Fruit fly (Drosophila melanogaster): ENCODE measurements around the gene CG15387.

Gene CG15387

dm6 chr2L:2180665-2181064 lies 45.4 kb downstream of the CG15387 start:
- TF ChIP-seq CG12768 (GFP tag; optimal IDR thresholded peaks at IDR 0.05) (no peak), Hr96 (GFP tag; optimal IDR thresholded peaks at IDR 0.05) (no peak), cnc (optimal IDR thresholded peaks at IDR 0.05) (no peak), Clk (GFP tag; optimal IDR thresholded peaks at IDR 0.05) (no peak), CG11617 (GFP tag; optimal IDR thresholded peaks at IDR 0.05) (no peak), CG7101 (tag; optimal IDR thresholded peaks at IDR 0.05) (no peak), kay (GFP tag; ENCODE audit: borderline replicate concordance) (no peak), toe (GFP tag; optimal IDR thresholded peaks at IDR 0.05) (no peak), ovo (GFP tag; optimal IDR thresholded peaks at IDR 0.05) (no peak), pad (GFP tag; optimal IDR thresholded peaks at IDR 0.05) (no peak), tj (GFP tag; optimal IDR thresholded peaks at IDR 0.05) (no peak), CG14711 (tag; optimal IDR thresholded peaks at IDR 0.05) (no peak), Mnt (GFP tag; optimal IDR thresholded peaks at IDR 0.05) (no peak), CG7045 (GFP tag; optimal IDR thresholded peaks at IDR 0.05) (no peak), Crg-1 (GFP tag; optimal IDR thresholded peaks at IDR 0.05) (no peak)

dm6 chr2L:2180120-2180539 lies 46.0 kb downstream of the CG15387 start:
- TF ChIP-seq cnc (optimal IDR thresholded peaks at IDR 0.05) (no peak), toe (GFP tag; optimal IDR thresholded peaks at IDR 0.05) (peak; percentile 14), tj (GFP tag; optimal IDR thresholded peaks at IDR 0.05) (peak; percentile 2), CG7045 (GFP tag; optimal IDR thresholded peaks at IDR 0.05) (peak; percentile 25), cic (GFP tag; optimal IDR thresholded peaks at IDR 0.05) (no peak), Crg-1 (GFP tag; optimal IDR thresholded peaks at IDR 0.05) (no peak), Clk (GFP tag; optimal IDR thresholded peaks at IDR 0.05) (no peak), CG33017 (tag; optimal IDR thresholded peaks at IDR 0.05) (peak; percentile 14), CG12768 (GFP tag; optimal IDR thresholded peaks at IDR 0.05) (no peak), CG11617 (GFP tag; optimal IDR thresholded peaks at IDR 0.05) (no peak), Hr96 (GFP tag; optimal IDR thresholded peaks at IDR 0.05) (peak; percentile 10), kay (GFP tag; ENCODE audit: borderline replicate concordance) (no peak), ovo (GFP tag; optimal IDR thresholded peaks at IDR 0.05) (no peak), CG1620 (GFP tag; optimal IDR thresholded peaks at IDR 0.05) (no peak), CG5204 (GFP tag; optimal IDR thresholded peaks at IDR 0.05) (no peak), bab1 (GFP tag; optimal IDR thresholded peaks at IDR 0.05) (no peak), Mnt (GFP tag; optimal IDR thresholded peaks at IDR 0.05) (no peak), pad (GFP tag; optimal IDR thresholded peaks at IDR 0.05) (no peak), CG14711 (tag; optimal IDR thresholded peaks at IDR 0.05) (peak; percentile 33), CG7101 (tag; optimal IDR thresholded peaks at IDR 0.05) (peak; percentile 41)

dm6 chr2L:2179366-2179765 lies 46.7 kb downstream of the CG15387 start:
- TF ChIP-seq ovo (GFP tag; optimal IDR thresholded peaks at IDR 0.05) (no peak), CG5204 (GFP tag; optimal IDR thresholded peaks at IDR 0.05) (no peak), cic (GFP tag; optimal IDR thresholded peaks at IDR 0.05) (peak; percentile 2), cnc (optimal IDR thresholded peaks at IDR 0.05) (no peak)

dm6 chr2L:2178810-2179143 lies 47.3 kb downstream of the CG15387 start:
- no peak for TF ChIP-seq toe (GFP tag; optimal IDR thresholded peaks at IDR 0.05)
- TF ChIP-seq CG7045 (GFP tag; optimal IDR thresholded peaks at IDR 0.05), result no peak
- TF ChIP-seq Hr96 (GFP tag; optimal IDR thresholded peaks at IDR 0.05), result no peak
- no peak for TF ChIP-seq Clk (GFP tag; optimal IDR thresholded peaks at IDR 0.05)
- TF ChIP-seq CG14711 (tag; optimal IDR thresholded peaks at IDR 0.05), result no peak

- TF ChIP-seq CG33017 (tag; optimal IDR thresholded peaks at IDR 0.05), result no peak
- peak; percentile 73 for TF ChIP-seq Mnt (GFP tag; optimal IDR thresholded peaks at IDR 0.05)
- TF ChIP-seq Crg-1 (GFP tag; optimal IDR thresholded peaks at IDR 0.05), result peak; percentile 63
- peak; percentile 27 for TF ChIP-seq CG7045 (GFP tag; optimal IDR thresholded peaks at IDR 0.05)
- TF ChIP-seq toe (GFP tag; optimal IDR thresholded peaks at IDR 0.05), result peak; percentile 13
- peak; percentile 38 for TF ChIP-seq kay (GFP tag; ENCODE audit: borderline replicate concordance)
- TF ChIP-seq CG7101 (tag; optimal IDR thresholded peaks at IDR 0.05), result peak; percentile 62
- TF ChIP-seq cic (GFP tag; optimal IDR thresholded peaks at IDR 0.05), result peak; percentile 77
- no peak for TF ChIP-seq cnc (optimal IDR thresholded peaks at IDR 0.05)
- TF ChIP-seq ovo (GFP tag; optimal IDR thresholded peaks at IDR 0.05), result peak; percentile 35
- TF ChIP-seq CG12768 (GFP tag; optimal IDR thresholded peaks at IDR 0.05), result peak; percentile 60
- TF ChIP-seq CG5204 (GFP tag; optimal IDR thresholded peaks at IDR 0.05), result peak; percentile 35
- TF ChIP-seq Hr96 (GFP tag; optimal IDR thresholded peaks at IDR 0.05), result peak; percentile 54
- peak; percentile 48 for TF ChIP-seq bab1 (GFP tag; optimal IDR thresholded peaks at IDR 0.05)
- no peak for TF ChIP-seq CG1620 (GFP tag; optimal IDR thresholded peaks at IDR 0.05)
- peak; percentile 84 for TF ChIP-seq tj (GFP tag; optimal IDR thresholded peaks at IDR 0.05)
- peak; percentile 53 for TF ChIP-seq pad (GFP tag; optimal IDR thresholded peaks at IDR 0.05)
- TF ChIP-seq Clk (GFP tag; optimal IDR thresholded peaks at IDR 0.05), result peak; percentile 31
- peak; percentile 80 for TF ChIP-seq CG11617 (GFP tag; optimal IDR thresholded peaks at IDR 0.05)
- TF ChIP-seq CG14711 (tag; optimal IDR thresholded peaks at IDR 0.05), result peak; percentile 15
Observed at dm6 chr2L:2177969-2178809, 47.9 kb downstream of the CG15387 start, which contains the start of gene aop. Gene aop, minus strand, starts transcription at chr2L:2178754.

dm6 chr2L:2177312-2177968 lies 48.7 kb downstream of the CG15387 start:
- peak; percentile 33 for TF ChIP-seq CG14711 (tag; optimal IDR thresholded peaks at IDR 0.05)
- no peak for TF ChIP-seq CG7045 (GFP tag; optimal IDR thresholded peaks at IDR 0.05)
- TF ChIP-seq CG5204 (GFP tag; optimal IDR thresholded peaks at IDR 0.05), result peak; percentile 27
- TF ChIP-seq kay (GFP tag; ENCODE audit: borderline replicate concordance), result peak; percentile 71

All from whole organism, adult.